Fruit fly (Drosophila melanogaster) whole organism: ENCODE measurements around the gene Nplp3.

ENCODE experiments used
- CG8478 ChIP-seq: fragments of >200 bp; optimal IDR thresholded peaks from 2 replicates; lab custom pipeline; 2018; ENCODE audit warnings: inconsistent platforms
- Dll ChIP-seq: fragments of >200 bp; optimal IDR thresholded peaks from 2 replicates; lab custom pipeline; 2017
- pan ChIP-seq: fragments of >200 bp; optimal IDR thresholded peaks from 2 replicates; lab custom pipeline; 2017
- psq ChIP-seq: fragments of >200 bp; optimal IDR thresholded peaks from 2 replicates; lab custom pipeline; 2017
- usp ChIP-seq: fragments of >200 bp; optimal IDR thresholded peaks from 2 replicates; lab custom pipeline; 2017; ENCODE audit warnings: missing biosample characterization, missing genetic modification characterization, mixed read lengths

dm6 chr3L:16337739-16338138, 19.9 kb downstream of the Nplp3 start:
- TF ChIP-seq psq (lab: Kevin White, UChicago) (no peak), usp (no peak), pan (lab: Kevin White, UChicago) (no peak), CG8478 (lab: Kevin White, UChicago) (no peak), Dll (lab: Kevin White, UChicago) (no peak)
